Worm (Caenorhabditis elegans) whole organism, mixed stage, embryonic: ENCODE results near the gene Y50D4A.4.
A peak's percentile ranks its signal among the peaks of the same experiment; 100 is the strongest.

Source experiments
- M03D4.4 ChIP-seq: sonication (generic microtip); optimal IDR thresholded peaks from 2 replicates; lab custom pipeline; 2017; ENCODE audit warnings: mild to moderate bottlenecking, missing genetic modification characterization, missing compliant biosample characterization
- bed-3 ChIP-seq: fragments of 200-800 bp; sonication (Bioruptor generic); optimal IDR thresholded peaks from 3 replicates; lab custom pipeline; 2018; ENCODE audit warnings: mild to moderate bottlenecking, missing genetic modification characterization, moderate library complexity, missing compliant biosample characterization
- blmp-1 ChIP-seq: fragments of 150-350 bp; optimal IDR thresholded peaks from 2 replicates; lab custom pipeline; 2014; ENCODE audit warnings: missing biosample characterization, missing genetic modification characterization
- ceh-39 ChIP-seq: fragments of 150-350 bp; optimal IDR thresholded peaks from 2 replicates; lab custom pipeline; 2014; ENCODE audit warnings: missing biosample characterization, missing genetic modification characterization
- ceh-43 ChIP-seq: fragments of 200-800 bp; sonication (Bioruptor generic); optimal IDR thresholded peaks from 2 replicates; lab custom pipeline; 2018; ENCODE audit warnings: mild to moderate bottlenecking, missing genetic modification characterization, moderate library complexity, missing compliant biosample characterization
- ceh-83 ChIP-seq: fragments of 200-800 bp; sonication (Bioruptor generic); optimal IDR thresholded peaks from 2 replicates; lab custom pipeline; 2018; ENCODE audit warnings: mild to moderate bottlenecking, missing genetic modification characterization, missing compliant biosample characterization
- ces-1 ChIP-seq: fragments of 150-350 bp; optimal IDR thresholded peaks from 2 replicates; lab custom pipeline; 2014; ENCODE audit warnings: missing biosample characterization, missing genetic modification reagents, missing genetic modification characterization
- cnd-1 ChIP-seq: fragments of 200-800 bp; sonication (Bioruptor generic); optimal IDR thresholded peaks from 2 replicates; lab custom pipeline; 2018; ENCODE audit warnings: mild to moderate bottlenecking, missing genetic modification characterization, missing compliant biosample characterization
- drap-1 ChIP-seq: fragments of 200-800 bp; sonication (Bioruptor generic); optimal IDR thresholded peaks from 3 replicates; lab custom pipeline; 2018; ENCODE audit warnings: mild to moderate bottlenecking, missing genetic modification characterization, missing compliant biosample characterization
- elt-1 ChIP-seq: sonication (generic microtip); optimal IDR thresholded peaks from 2 replicates; lab custom pipeline; 2017; ENCODE audit warnings: missing genetic modification characterization, mild to moderate bottlenecking, missing compliant biosample characterization, antibody characterized with exemption, moderate library complexity, borderline replicate concordance; ENCODE audit not compliant: insufficient read depth
- elt-3 ChIP-seq: fragments of 150-350 bp; optimal IDR thresholded peaks from 2 replicates; lab custom pipeline; 2014; ENCODE audit warnings: missing biosample characterization, missing genetic modification characterization
- flh-1 ChIP-seq: fragments of 200-800 bp; sonication (Bioruptor generic); optimal IDR thresholded peaks from 2 replicates; lab custom pipeline; 2018; ENCODE audit warnings: mild to moderate bottlenecking, missing genetic modification characterization, moderate library complexity, missing compliant biosample characterization
- ham-2 ChIP-seq: fragments of 200-800 bp; sonication (Bioruptor generic); optimal IDR thresholded peaks from 2 replicates; lab custom pipeline; 2018; ENCODE audit warnings: mild to moderate bottlenecking, missing genetic modification characterization, missing compliant biosample characterization
- hlh-1 ChIP-seq: fragments of 150-350 bp; optimal IDR thresholded peaks from 2 replicates; lab custom pipeline; 2014; ENCODE audit warnings: missing biosample characterization, missing genetic modification reagents, missing genetic modification characterization
- lin-13 ChIP-seq: fragments of 150-350 bp; optimal IDR thresholded peaks from 2 replicates; lab custom pipeline; 2014; ENCODE audit warnings: missing biosample characterization, missing genetic modification characterization
- lin-32 ChIP-seq: fragments of 200-800 bp; sonication (Bioruptor generic); optimal IDR thresholded peaks from 2 replicates; lab custom pipeline; 2018; ENCODE audit warnings: mild to moderate bottlenecking, missing genetic modification characterization, missing compliant biosample characterization
- lsy-2 ChIP-seq: fragments of 150-350 bp; optimal IDR thresholded peaks from 2 replicates; lab custom pipeline; 2014; ENCODE audit warnings: missing biosample characterization, missing genetic modification characterization
- mab-5 ChIP-seq: fragments of 150-350 bp; optimal IDR thresholded peaks from 2 replicates; lab custom pipeline; 2014; ENCODE audit warnings: missing biosample characterization, missing genetic modification characterization
- mep-1 ChIP-seq: fragments of 150-350 bp; optimal IDR thresholded peaks from 2 replicates; lab custom pipeline; 2017; ENCODE audit warnings: missing biosample characterization, missing genetic modification reagents, missing genetic modification characterization, inconsistent platforms
- mls-2 ChIP-seq: sonication (generic microtip); optimal IDR thresholded peaks from 2 replicates; lab custom pipeline; 2016; ENCODE audit warnings: mild to moderate bottlenecking, missing genetic modification characterization, moderate library complexity, missing compliant biosample characterization
- nhr-12 ChIP-seq: fragments of 150-350 bp; optimal IDR thresholded peaks from 2 replicates; lab custom pipeline; 2014; ENCODE audit warnings: missing biosample characterization, missing genetic modification characterization
- nhr-2 ChIP-seq: fragments of 150-350 bp; optimal IDR thresholded peaks from 2 replicates; lab custom pipeline; 2014; ENCODE audit warnings: missing biosample characterization, missing genetic modification characterization
- nhr-237 ChIP-seq: fragments of 150-350 bp; optimal IDR thresholded peaks from 2 replicates; lab custom pipeline; 2014; ENCODE audit warnings: missing biosample characterization, missing genetic modification characterization
- nhr-28 ChIP-seq: fragments of 150-350 bp; optimal IDR thresholded peaks from 2 replicates; lab custom pipeline; 2014; ENCODE audit warnings: missing biosample characterization, missing genetic modification characterization
- nhr-76 ChIP-seq: sonication (generic microtip); optimal IDR thresholded peaks from 2 replicates; lab custom pipeline; 2017; ENCODE audit warnings: missing biosample characterization, missing genetic modification characterization
- pha-4 ChIP-seq: fragments of 150-350 bp; optimal IDR thresholded peaks from 2 replicates; lab custom pipeline; 2018; ENCODE audit warnings: missing biosample characterization, missing genetic modification reagents, missing genetic modification characterization
- sem-2 ChIP-seq: fragments of 200-800 bp; sonication (Bioruptor generic); optimal IDR thresholded peaks from 2 replicates; lab custom pipeline; 2018; ENCODE audit warnings: mild to moderate bottlenecking, missing genetic modification characterization, missing compliant biosample characterization
- snpc-4 ChIP-seq: fragments of 150-350 bp; optimal IDR thresholded peaks from 2 replicates; lab custom pipeline; 2014; ENCODE audit warnings: missing biosample characterization, missing genetic modification characterization
- sptf-1 ChIP-seq: sonication (generic microtip); optimal IDR thresholded peaks from 2 replicates; lab custom pipeline; 2017; ENCODE audit warnings: mild to moderate bottlenecking, missing genetic modification characterization, moderate library complexity, missing compliant biosample characterization
- tbx-8 ChIP-seq: fragments of 200-800 bp; sonication (Bioruptor generic); optimal IDR thresholded peaks from 2 replicates; lab custom pipeline; 2018; ENCODE audit warnings: mild to moderate bottlenecking, missing genetic modification characterization, moderate library complexity, missing compliant biosample characterization
- unc-120 ChIP-seq: sonication (generic microtip); optimal IDR thresholded peaks from 2 replicates; lab custom pipeline; 2017; ENCODE audit warnings: missing genetic modification characterization, missing compliant biosample characterization; ENCODE audit not compliant: poor library complexity, severe bottlenecking
- unc-39 ChIP-seq: fragments of 150-350 bp; optimal IDR thresholded peaks from 2 replicates; lab custom pipeline; 2014; ENCODE audit warnings: missing biosample characterization, missing genetic modification characterization
- unc-62 ChIP-seq: fragments of 150-350 bp; optimal IDR thresholded peaks from 2 replicates; lab custom pipeline; 2014; ENCODE audit warnings: missing biosample characterization, missing genetic modification reagents, missing genetic modification characterization
- zip-8 ChIP-seq: fragments of 150-350 bp; optimal IDR thresholded peaks from 2 replicates; lab custom pipeline; 2014; ENCODE audit warnings: missing biosample characterization, missing genetic modification characterization
- ztf-11 ChIP-seq: fragments of 150-350 bp; optimal IDR thresholded peaks from 2 replicates; lab custom pipeline; 2014; ENCODE audit warnings: missing biosample characterization, missing genetic modification characterization

Gene Y50D4A.4

DNA sequence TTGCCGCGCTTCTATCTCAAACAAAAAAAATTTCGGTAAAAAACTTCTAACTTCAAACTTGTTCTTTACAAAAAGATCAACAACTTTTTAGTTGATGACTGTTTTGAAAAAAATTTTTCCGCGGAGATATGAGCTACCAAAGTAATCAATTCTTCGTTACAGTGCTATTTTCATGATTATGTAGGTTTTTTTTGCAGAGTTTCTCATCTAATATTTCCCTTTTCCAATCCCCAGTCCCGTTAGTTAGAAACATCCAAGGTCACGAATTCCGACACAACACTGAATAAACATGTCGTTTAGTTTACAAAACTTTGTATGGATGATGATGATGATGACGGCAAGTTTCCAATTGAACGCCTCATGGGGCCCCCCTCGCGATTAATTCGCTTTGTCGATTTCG is 36.6 kb upstream of the Y50D4A.4 start:
- TF ChIP-seq blmp-1 (tag; lab: Kevin White, UChicago) (no peak), mep-1 (tag; lab: Kevin White, UChicago) (no peak), lsy-2 (tag; lab: Kevin White, UChicago) (no peak), flh-1 (GFP tag; lab: Kevin White, UChicago) (no peak), zip-8 (tag; lab: Kevin White, UChicago) (no peak), unc-62 (GFP tag; lab: Kevin White, UChicago) (no peak), snpc-4 (tag; lab: Kevin White, UChicago) (no peak), hlh-1 (tag; lab: Kevin White, UChicago) (no peak), nhr-237 (tag; lab: Kevin White, UChicago) (no peak), mls-2 (tag; lab: Kevin White, UChicago) (no peak), unc-39 (tag; lab: Kevin White, UChicago) (no peak), bed-3 (GFP tag; lab: Kevin White, UChicago) (no peak), mab-5 (tag; lab: Kevin White, UChicago) (no peak), ces-1 (GFP tag; lab: Kevin White, UChicago) (no peak)

DNA sequence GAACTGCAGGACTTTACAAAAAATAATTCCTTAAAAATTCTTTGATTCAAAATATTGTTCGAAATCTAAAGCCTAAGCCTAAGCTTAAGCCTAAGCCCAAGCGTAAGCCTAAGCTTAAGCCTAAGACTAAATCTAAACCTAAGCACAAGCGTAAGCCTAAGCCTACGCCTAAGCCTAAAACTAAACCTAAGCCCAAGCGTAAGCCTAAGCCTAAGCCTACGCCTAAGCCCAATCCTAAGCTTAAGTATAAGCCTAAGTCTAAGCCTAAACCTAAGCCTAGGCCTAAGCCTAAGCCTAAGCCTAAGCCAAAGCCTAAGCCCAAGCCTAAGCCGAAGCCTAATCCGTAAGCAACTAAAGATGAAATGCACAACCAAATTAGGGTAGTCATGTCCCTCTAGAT is 34.6 kb upstream of the Y50D4A.4 start:
- TF ChIP-seq sem-2 = peak; percentile 38
- TF ChIP-seq lin-32 (GFP tag; lab: Kevin White, UChicago) = no peak

DNA sequence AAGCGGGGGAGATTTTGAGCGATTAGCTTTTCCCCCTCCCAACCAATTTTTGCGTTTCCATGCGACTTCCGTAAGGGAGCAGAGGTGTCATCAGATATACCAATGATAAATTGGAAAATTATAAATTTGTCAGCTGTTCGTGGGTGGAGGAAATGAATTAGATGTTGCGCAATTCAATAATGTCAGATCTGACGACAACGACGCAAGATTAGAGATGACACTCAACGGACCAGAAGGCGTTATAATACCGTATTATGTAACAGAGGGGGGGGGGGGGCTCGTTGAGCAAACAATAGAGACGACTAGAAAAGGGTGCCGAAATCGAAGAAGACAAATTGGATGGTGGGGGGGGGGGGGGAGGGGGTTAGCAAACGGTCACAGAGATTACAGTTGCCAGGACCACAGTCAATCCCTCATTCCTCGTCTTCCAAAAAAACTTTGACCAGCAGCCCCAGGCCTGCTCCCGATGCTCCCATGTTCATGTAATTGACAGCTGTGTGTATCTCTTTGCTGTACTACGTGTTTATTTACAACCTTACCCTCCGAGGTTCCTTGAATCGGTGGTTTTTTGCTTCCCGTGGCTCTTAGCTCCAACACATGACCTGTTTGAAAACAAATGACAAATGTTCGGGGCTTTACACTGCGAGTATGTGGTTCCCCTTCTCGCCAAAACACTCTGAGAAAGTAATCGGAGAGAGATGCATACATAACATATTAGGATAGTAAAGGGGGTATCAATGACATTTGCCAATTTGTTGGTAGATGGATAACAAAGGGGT is 33.1 kb upstream of the Y50D4A.4 start:
- no peak for TF ChIP-seq snpc-4 (tag; lab: Kevin White, UChicago)
- TF ChIP-seq unc-120 (tag; lab: Kevin White, UChicago) = no peak
- TF ChIP-seq flh-1 (GFP tag; lab: Kevin White, UChicago) = no peak
- TF ChIP-seq nhr-237 (tag; lab: Kevin White, UChicago) = no peak
- TF ChIP-seq tbx-8 (GFP tag; lab: Kevin White, UChicago) = no peak
- TF ChIP-seq bed-3 (GFP tag; lab: Kevin White, UChicago) = no peak
- TF ChIP-seq mab-5 (tag; lab: Kevin White, UChicago) = no peak
- no peak for TF ChIP-seq drap-1 (GFP tag; lab: Kevin White, UChicago)
- no peak for TF ChIP-seq nhr-12 (tag; lab: Kevin White, UChicago)
- TF ChIP-seq mls-2 (tag; lab: Kevin White, UChicago) = no peak
- TF ChIP-seq elt-1 (tag; lab: Kevin White, UChicago) = no peak
- TF ChIP-seq ceh-83 (GFP tag; lab: Kevin White, UChicago) = peak; percentile 28
- TF ChIP-seq elt-3 = no peak
- TF ChIP-seq ceh-39 = no peak
- no peak for TF ChIP-seq lsy-2 (tag; lab: Kevin White, UChicago)
- no peak for TF ChIP-seq M03D4.4 (tag; lab: Kevin White, UChicago)
- TF ChIP-seq ham-2 (GFP tag; lab: Kevin White, UChicago) = no peak
- no peak for TF ChIP-seq pha-4
- no peak for TF ChIP-seq ztf-11
- TF ChIP-seq blmp-1 (tag; lab: Kevin White, UChicago) = no peak
- peak; percentile 83 for TF ChIP-seq zip-8 (tag; lab: Kevin White, UChicago)
- no peak for TF ChIP-seq lin-32 (GFP tag; lab: Kevin White, UChicago)
- peak; percentile 21 for TF ChIP-seq ces-1 (GFP tag; lab: Kevin White, UChicago)
- TF ChIP-seq ceh-43 (GFP tag; lab: Kevin White, UChicago) = no peak
- TF ChIP-seq sem-2 = no peak
- TF ChIP-seq nhr-76 (tag; lab: Kevin White, UChicago) = no peak
- TF ChIP-seq sptf-1 (tag; lab: Kevin White, UChicago) = no peak
- TF ChIP-seq hlh-1 (tag; lab: Kevin White, UChicago) = peak; percentile 71
- peak; percentile 53 for TF ChIP-seq unc-62 (GFP tag; lab: Kevin White, UChicago)
- TF ChIP-seq lin-13 = no peak
- TF ChIP-seq nhr-2 = peak; percentile 74
- peak; percentile 68 for TF ChIP-seq cnd-1
- TF ChIP-seq mep-1 (tag; lab: Kevin White, UChicago) = no peak
- TF ChIP-seq nhr-28 (tag; lab: Kevin White, UChicago) = no peak
- no peak for TF ChIP-seq unc-39 (tag; lab: Kevin White, UChicago)
